Worm (Caenorhabditis elegans) whole organism, L4/young adult: ENCODE measurements around the gene tni-3.

Source experiments
- W03F9.2 ChIP-seq: fragments of 150-350 bp; optimal IDR thresholded peaks from 2 replicates; lab custom pipeline; 2014; ENCODE audit warnings: missing biosample characterization, missing genetic modification characterization
- dao-5 ChIP-seq: sonication (generic microtip); optimal IDR thresholded peaks from 2 replicates; lab custom pipeline; 2016; ENCODE audit warnings: missing genotype, missing genetic modification characterization, moderate library complexity, missing compliant biosample characterization
- him-1 ChIP-seq: sonication (generic microtip); optimal IDR thresholded peaks from 2 replicates; lab custom pipeline; 2016; ENCODE audit warnings: missing genotype, missing genetic modification reagents, missing genetic modification characterization, missing compliant biosample characterization

Gene tni-3

ce11 chrV:16834989-16835388 lies at the start of gene tni-3:
tni-3 (minus strand) TSS chrV:16835128.
- TF ChIP-seq W03F9.2 (tag; lab: Kevin White, UChicago) (no peak), dao-5 (tag; lab: Kevin White, UChicago) (no peak), him-1 (tag; lab: Kevin White, UChicago) (no peak)

ce11 chrV:16882260-16882918 lies 47.5 kb upstream of the tni-3 start, which contains the start of the genes F09C6.11 and F09C6.12:
F09C6.11 (minus strand) TSS chrV:16882310.
F09C6.12 (plus strand) TSS chrV:16882868.
- no peak for TF ChIP-seq dao-5 (tag; lab: Kevin White, UChicago)
- no peak for TF ChIP-seq him-1 (tag; lab: Kevin White, UChicago)
- TF ChIP-seq W03F9.2 (tag; lab: Kevin White, UChicago), result no peak

ce11 chrV:16880679-16881078 lies 45.8 kb upstream of the tni-3 start, which contains the start of gene F09C6.14:
F09C6.14 (plus strand) TSS chrV:16880979.
- TF ChIP-seq dao-5 (tag; lab: Kevin White, UChicago) (no peak), W03F9.2 (tag; lab: Kevin White, UChicago) (no peak), him-1 (tag; lab: Kevin White, UChicago) (no peak)

- TF ChIP-seq dao-5 (tag; lab: Kevin White, UChicago) (no peak), W03F9.2 (tag; lab: Kevin White, UChicago) (no peak), him-1 (tag; lab: Kevin White, UChicago) (no peak)
Observed at ce11 chrV:16880054-16880453, 45.1 kb upstream of the tni-3 start, which contains the start of gene F09C6.3. F09C6.3 (minus strand) TSS chrV:16880154.

ce11 chrV:16879532-16879931 lies 44.6 kb upstream of the tni-3 start:
- TF ChIP-seq W03F9.2 (tag; lab: Kevin White, UChicago), result no peak
- TF ChIP-seq dao-5 (tag; lab: Kevin White, UChicago), result no peak
- TF ChIP-seq him-1 (tag; lab: Kevin White, UChicago), result no peak

- TF ChIP-seq W03F9.2 (tag; lab: Kevin White, UChicago) (no peak), dao-5 (tag; lab: Kevin White, UChicago) (no peak), him-1 (tag; lab: Kevin White, UChicago) (no peak)
Observed at ce11 chrV:16874966-16875365, 40.0 kb upstream of the tni-3 start, which contains the start of gene F49A5.10. F49A5.10 (plus strand) TSS chrV:16875266.

ce11 chrV:16873642-16874041 lies 38.7 kb upstream of the tni-3 start, which contains the start of gene srw-23:
srw-23 (plus strand) TSS chrV:16873942.
- TF ChIP-seq W03F9.2 (tag; lab: Kevin White, UChicago) (no peak), him-1 (tag; lab: Kevin White, UChicago) (no peak), dao-5 (tag; lab: Kevin White, UChicago) (no peak)

- no peak for TF ChIP-seq dao-5 (tag; lab: Kevin White, UChicago)
Observed at ce11 chrV:16871387-16871786, 36.5 kb upstream of the tni-3 start, which contains the start of gene thn-4. thn-4 (minus strand) TSS chrV:16871487.

ce11 chrV:16869740-16870139 lies 34.8 kb upstream of the tni-3 start, which contains the start of gene clec-33:
clec-33 (minus strand) TSS chrV:16869840.
- TF ChIP-seq W03F9.2 (tag; lab: Kevin White, UChicago) (no peak), dao-5 (tag; lab: Kevin White, UChicago) (no peak)

ce11 chrV:16865404-16865803 lies 30.5 kb upstream of the tni-3 start, which contains the start of gene clec-28:
clec-28 (plus strand) TSS chrV:16865704.
- no peak for TF ChIP-seq W03F9.2 (tag; lab: Kevin White, UChicago)
- no peak for TF ChIP-seq him-1 (tag; lab: Kevin White, UChicago)
- TF ChIP-seq dao-5 (tag; lab: Kevin White, UChicago), result no peak

ce11 chrV:16861719-16862118 lies 26.8 kb upstream of the tni-3 start, which contains the start of the genes clec-32 and clec-24:
clec-32 (minus strand) TSS chrV:16861819.
clec-24 (plus strand) TSS chrV:16862012.
- no peak for TF ChIP-seq him-1 (tag; lab: Kevin White, UChicago)
- no peak for TF ChIP-seq dao-5 (tag; lab: Kevin White, UChicago)
- TF ChIP-seq W03F9.2 (tag; lab: Kevin White, UChicago), result no peak

- no peak for TF ChIP-seq W03F9.2 (tag; lab: Kevin White, UChicago)
- TF ChIP-seq dao-5 (tag; lab: Kevin White, UChicago), result no peak
Observed at ce11 chrV:16857977-16858479, 23.1 kb upstream of the tni-3 start, which contains the start of the genes clec-31 and clec-22. clec-31 (minus strand) TSS chrV:16858077. clec-22 (plus strand) TSS chrV:16858429.

- TF ChIP-seq W03F9.2 (tag; lab: Kevin White, UChicago) (no peak), dao-5 (tag; lab: Kevin White, UChicago) (no peak), him-1 (tag; lab: Kevin White, UChicago) (no peak)
Observed at ce11 chrV:16853956-16854683, 19.2 kb upstream of the tni-3 start, which contains the start of the genes clec-35 and clec-27. clec-35 (minus strand) TSS chrV:16854056. clec-27 (plus strand) TSS chrV:16854633.
